Fruit fly (Drosophila melanogaster) whole organism, embryonic: ENCODE measurements around the gene CG34149.
A peak's percentile ranks its signal among the peaks of the same experiment; 100 is the strongest.

Experiments
- CG12236 ChIP-seq: fragments of 200-800 bp; sonication (Bioruptor generic); optimal IDR thresholded peaks from 2 replicates; lab custom pipeline; 2016; ENCODE audit warnings: missing biosample characterization, missing genetic modification characterization
- CG12299 ChIP-seq: fragments of 200-800 bp; sonication (Bioruptor generic); optimal IDR thresholded peaks from 2 replicates; lab custom pipeline; 2018; ENCODE audit warnings: missing biosample characterization, mild to moderate bottlenecking, missing genetic modification characterization
- CG12659 ChIP-seq: fragments of 200-800 bp; sonication (Bioruptor generic); optimal IDR thresholded peaks from 3 replicates; lab custom pipeline; 2017; ENCODE audit warnings: mild to moderate bottlenecking, missing biosample characterization, missing genetic modification reagents, missing genetic modification characterization
- CG15269 ChIP-seq: fragments of 200-800 bp; sonication (Bioruptor generic); optimal IDR thresholded peaks from 2 replicates; lab custom pipeline; 2018; ENCODE audit warnings: missing biosample characterization, mild to moderate bottlenecking, missing genetic modification characterization, moderate library complexity
- CG16779 ChIP-seq: fragments of 200-800 bp; sonication (Bioruptor generic); IDR thresholded peaks from 2 replicates; pipeline ENCODE4 v1.3.6; 2022; ENCODE audit warnings: missing biosample characterization, missing genetic modification characterization
- CG17568 ChIP-seq: fragments of 200-800 bp; sonication (Bioruptor generic); optimal IDR thresholded peaks from 2 replicates; lab custom pipeline; 2018; ENCODE audit warnings: missing biosample characterization, mild to moderate bottlenecking, missing genetic modification characterization, moderate library complexity
- CG18764 ChIP-seq: fragments of 200-800 bp; sonication (Bioruptor generic); optimal IDR thresholded peaks from 3 replicates; lab custom pipeline; 2016; ENCODE audit warnings: missing biosample characterization, missing genetic modification characterization
- CG4282 ChIP-seq: fragments of 200-800 bp; sonication (Bioruptor generic); optimal IDR thresholded peaks from 2 replicates; lab custom pipeline; 2016; ENCODE audit warnings: missing biosample characterization, missing genetic modification characterization
- CG4424 ChIP-seq: fragments of 200-800 bp; sonication (Bioruptor generic); optimal IDR thresholded peaks from 3 replicates; lab custom pipeline; 2016; ENCODE audit warnings: missing biosample characterization, missing genetic modification characterization
- CG6175 ChIP-seq: fragments of 200-800 bp; sonication (Bioruptor generic); IDR thresholded peaks from 3 replicates; pipeline ENCODE4 v1.3.6; 2022; ENCODE audit warnings: missing biosample characterization, missing genetic modification characterization
- CG6683 ChIP-seq: fragments of 200-800 bp; sonication (Bioruptor generic); optimal IDR thresholded peaks from 2 replicates; lab custom pipeline; 2017; ENCODE audit warnings: missing biosample characterization, mild to moderate bottlenecking, missing genetic modification characterization, missing genetic modification reagents
- CG7357 ChIP-seq: fragments of 200-800 bp; sonication (Bioruptor generic); IDR thresholded peaks from 3 replicates; pipeline ENCODE4 v1.3.6; 2022; ENCODE audit warnings: missing biosample characterization, missing genetic modification characterization
- CG7786 ChIP-seq: fragments of 200-800 bp; sonication (Bioruptor generic); optimal IDR thresholded peaks from 2 replicates; lab custom pipeline; 2016; ENCODE audit warnings: missing biosample characterization, missing genetic modification characterization
- CG7928 ChIP-seq: fragments of 200-800 bp; sonication (Bioruptor generic); optimal IDR thresholded peaks from 2 replicates; lab custom pipeline; 2017; ENCODE audit warnings: missing biosample characterization, mild to moderate bottlenecking, missing genetic modification characterization
- CG7963 ChIP-seq: fragments of 200-800 bp; sonication (Bioruptor generic); IDR thresholded peaks from 3 replicates; pipeline ENCODE4 v1.3.6; 2022; ENCODE audit warnings: missing biosample characterization, missing genetic modification characterization; ENCODE audit not compliant: partially characterized antibody
- Dll ChIP-seq: fragments of 200-800 bp; sonication (Bioruptor generic); IDR thresholded peaks from 4 replicates; pipeline ENCODE4 v1.3.6; 2022; ENCODE audit warnings: missing biosample characterization, missing genetic modification characterization; ENCODE audit not compliant: partially characterized antibody
- Doc2 ChIP-seq: fragments of 200-800 bp; sonication (Bioruptor generic); IDR thresholded peaks from 2 replicates; pipeline ENCODE4 v1.3.6; 2022; ENCODE audit warnings: missing biosample characterization, missing genetic modification characterization
- Dp ChIP-seq: fragments of 200-800 bp; sonication (Bioruptor generic); optimal IDR thresholded peaks from 2 replicates; lab custom pipeline; 2018; ENCODE audit warnings: missing biosample characterization, mild to moderate bottlenecking, missing genetic modification characterization, moderate library complexity
- Fer3 ChIP-seq: fragments of 200-800 bp; sonication (Bioruptor generic); optimal IDR thresholded peaks from 2 replicates; lab custom pipeline; 2018; ENCODE audit warnings: missing biosample characterization, mild to moderate bottlenecking, missing genetic modification characterization, moderate library complexity
- GATAe ChIP-seq: fragments of 200-800 bp; sonication (Bioruptor generic); conservative IDR thresholded peaks from 2 replicates; pipeline ENCODE4 v1.3.6; 2022; ENCODE audit warnings: missing biosample characterization, missing genetic modification characterization
- H2.0 ChIP-seq: fragments of 200-800 bp; sonication (Bioruptor generic); IDR thresholded peaks from 2 replicates; pipeline ENCODE4 v1.3.6; 2022; ENCODE audit warnings: missing biosample characterization, missing genetic modification characterization
- HmgZ ChIP-seq: fragments of 200-800 bp; sonication (Bioruptor generic); optimal IDR thresholded peaks from 2 replicates; lab custom pipeline; 2018; ENCODE audit warnings: missing biosample characterization, mild to moderate bottlenecking, missing genetic modification characterization
- Mes4 ChIP-seq: fragments of 200-800 bp; sonication (Bioruptor generic); optimal IDR thresholded peaks from 2 replicates; lab custom pipeline; 2016; ENCODE audit warnings: missing biosample characterization, missing genetic modification characterization
- NFAT ChIP-seq: fragments of 200-800 bp; sonication (Bioruptor generic); IDR thresholded peaks from 2 replicates; pipeline ENCODE4 v1.3.6; 2022; ENCODE audit warnings: missing biosample characterization, missing genetic modification characterization
- NK7.1 ChIP-seq: fragments of 200-800 bp; sonication (Bioruptor generic); optimal IDR thresholded peaks from 3 replicates; lab custom pipeline; 2016; ENCODE audit warnings: missing biosample characterization, missing genetic modification characterization
- Side ChIP-seq: fragments of 200-800 bp; sonication (Bioruptor generic); optimal IDR thresholded peaks from 2 replicates; lab custom pipeline; 2016; ENCODE audit warnings: missing biosample characterization, missing genetic modification characterization
- abd-A ChIP-seq: fragments of 200-800 bp; sonication (Bioruptor generic); optimal IDR thresholded peaks from 3 replicates; lab custom pipeline; 2019; ENCODE audit warnings: missing biosample characterization, mild to moderate bottlenecking, missing genetic modification characterization, moderate library complexity
- corto ChIP-seq: fragments of 200-800 bp; sonication (Bioruptor generic); optimal IDR thresholded peaks from 2 replicates; lab custom pipeline; 2016; ENCODE audit warnings: missing biosample characterization, mild to moderate bottlenecking, missing genetic modification characterization, moderate library complexity
- da ChIP-seq: fragments of 200-800 bp; sonication (Bioruptor generic); optimal IDR thresholded peaks from 2 replicates; lab custom pipeline; 2016; ENCODE audit warnings: missing biosample characterization, missing genetic modification characterization
- fru ChIP-seq: fragments of >200 bp; optimal IDR thresholded peaks from 2 replicates; lab custom pipeline; 2017
- gem ChIP-seq: fragments of 200-800 bp; sonication (Bioruptor generic); optimal IDR thresholded peaks from 2 replicates; lab custom pipeline; 2019; ENCODE audit warnings: missing biosample characterization, mild to moderate bottlenecking, missing genetic modification characterization, moderate library complexity
- gsb ChIP-seq: fragments of 200-800 bp; sonication (Bioruptor generic); IDR thresholded peaks from 2 replicates; pipeline ENCODE4 v1.3.6; 2022; ENCODE audit warnings: missing biosample characterization, missing genetic modification characterization
- inv ChIP-seq: fragments of 200-800 bp; sonication (Bioruptor generic); IDR thresholded peaks from 2 replicates; pipeline ENCODE4 v1.3.6; 2022; ENCODE audit warnings: missing biosample characterization, missing genetic modification characterization; ENCODE audit not compliant: partially characterized antibody
- jigr1 ChIP-seq: fragments of 200-800 bp; sonication (Bioruptor generic); IDR thresholded peaks from 3 replicates; pipeline ENCODE4 v1.3.6; 2022; ENCODE audit warnings: missing biosample characterization, missing genetic modification characterization
- mirr ChIP-seq: fragments of 200-800 bp; sonication (Bioruptor generic); optimal IDR thresholded peaks from 3 replicates; lab custom pipeline; 2018; ENCODE audit warnings: missing biosample characterization, mild to moderate bottlenecking, missing genetic modification characterization
- nerfin-2 ChIP-seq: fragments of 200-800 bp; sonication (Bioruptor generic); IDR thresholded peaks from 2 replicates; pipeline ENCODE4 v1.3.6; 2022; ENCODE audit warnings: missing biosample characterization, missing genetic modification characterization; ENCODE audit not compliant: partially characterized antibody
- odd ChIP-seq: fragments of 200-800 bp; sonication (Bioruptor generic); optimal IDR thresholded peaks from 2 replicates; lab custom pipeline; 2017; ENCODE audit warnings: missing biosample characterization, mild to moderate bottlenecking, missing genetic modification characterization
- pan ChIP-seq, 4 experiments: fragments of >200 bp in 3 of 4; fragments of 200-800 bp in 1 of 4; sonication (Bioruptor generic) in 1 of 4; optimal IDR thresholded peaks in 3 of 4; IDR thresholded peaks in 1 of 4; 2 replicates each; pipeline versions ENCODE4 v1.3.6 to Lab custom; 2017 to 2022; ENCODE audit warnings: missing biosample characterization in 2 of 4, missing genetic modification characterization in 2 of 4, mixed read lengths in 1 of 4
- phol ChIP-seq: fragments of 200-800 bp; sonication (Bioruptor generic); optimal IDR thresholded peaks from 3 replicates; lab custom pipeline; 2018; ENCODE audit warnings: missing biosample characterization, mild to moderate bottlenecking, missing genetic modification characterization, moderate library complexity
- sc ChIP-seq, 3 experiments: fragments of >200 bp in 2 of 3; fragments of 200-800 bp in 1 of 3; sonication (Bioruptor generic) in 1 of 3; optimal IDR thresholded peaks; 2 replicates in 2 of 3; 3 replicates in 1 of 3; lab custom pipeline; 2017; ENCODE audit warnings: mild to moderate bottlenecking in 1 of 3, missing biosample characterization in 1 of 3, missing genetic modification characterization in 1 of 3, missing genetic modification reagents in 1 of 3
- scrt ChIP-seq: fragments of 200-800 bp; sonication (Bioruptor generic); optimal IDR thresholded peaks from 2 replicates; lab custom pipeline; 2018; ENCODE audit warnings: missing biosample characterization, mild to moderate bottlenecking, missing genetic modification characterization, moderate library complexity
- sens-2 ChIP-seq: fragments of 200-800 bp; sonication (Bioruptor generic); IDR thresholded peaks from 2 replicates; pipeline ENCODE4 v1.3.6; 2022; ENCODE audit warnings: missing biosample characterization, missing genetic modification characterization
- sima ChIP-seq: fragments of 200-800 bp; sonication (Bioruptor generic); optimal IDR thresholded peaks from 2 replicates; lab custom pipeline; 2016; ENCODE audit warnings: missing biosample characterization, missing genetic modification characterization
- sna ChIP-seq: fragments of 200-800 bp; sonication (Bioruptor generic); IDR thresholded peaks from 2 replicates; pipeline ENCODE4 v1.3.6; 2022; ENCODE audit warnings: missing biosample characterization, missing genetic modification characterization; ENCODE audit not compliant: partially characterized antibody
- ttk ChIP-seq: fragments of 200-800 bp; sonication (Bioruptor generic); IDR thresholded peaks from 2 replicates; pipeline ENCODE4 v2.1.2; 2022; ENCODE audit warnings: missing biosample characterization, missing genetic modification characterization
- wdn ChIP-seq: fragments of 200-800 bp; sonication (Bioruptor generic); IDR thresholded peaks from 2 replicates; pipeline ENCODE4 v1.3.6; 2022; ENCODE audit warnings: missing biosample characterization, missing genetic modification characterization
- wek ChIP-seq: fragments of 200-800 bp; sonication (Bioruptor generic); optimal IDR thresholded peaks from 3 replicates; lab custom pipeline; 2018; ENCODE audit warnings: missing biosample characterization, mild to moderate bottlenecking, missing genetic modification characterization, moderate library complexity

CG34149 gene

dm6 chr3R:22351396-22351795 lies 28.5 kb upstream of the CG34149 start, which contains the start of gene rdhB:
rdhB (plus strand) TSS chr3R:22351696.
- TF ChIP-seq CG15269 (tag; lab: Kevin White, UChicago) = no peak
- no peak for TF ChIP-seq jigr1 (GFP tag; lab: Robert Waterston, UW)
- TF ChIP-seq corto = no peak
- no peak for TF ChIP-seq H2.0 (GFP tag; lab: Robert Waterston, UW)
- no peak for TF ChIP-seq Mes4
- no peak for TF ChIP-seq CG4424
- TF ChIP-seq CG6175 (GFP tag; lab: Robert Waterston, UW) = no peak
- no peak for TF ChIP-seq CG18764 (GFP tag; lab: Kevin White, UChicago)
- no peak for TF ChIP-seq inv
- no peak for TF ChIP-seq scrt (GFP tag; lab: Kevin White, UChicago)
- no peak for TF ChIP-seq Doc2 (GFP tag; lab: Robert Waterston, UW)
- TF ChIP-seq CG16779 (GFP tag; lab: Robert Waterston, UW) = no peak
- no peak for TF ChIP-seq NK7.1 (GFP tag; lab: Kevin White, UChicago)
- no peak for TF ChIP-seq CG6683 (GFP tag; lab: Kevin White, UChicago)
- TF ChIP-seq fru (lab: Kevin White, UChicago) = no peak
- TF ChIP-seq Side (GFP tag; lab: Kevin White, UChicago) = no peak
- TF ChIP-seq, all 482 proteins: peak for 0

- peak; percentile 73 for TF ChIP-seq phol (tag; lab: Kevin White, UChicago)
- TF ChIP-seq NFAT (GFP tag; lab: Robert Waterston, UW) = peak; percentile 61
- peak; percentile 92 for TF ChIP-seq HmgZ (tag; lab: Kevin White, UChicago)
- TF ChIP-seq CG12236 = no peak
- no peak for TF ChIP-seq Fer3 (tag; lab: Kevin White, UChicago)
- TF ChIP-seq CG7786 = peak; percentile 52
- no peak for TF ChIP-seq pan (optimal IDR thresholded peaks at IDR 0.05; lab: Kevin White, UChicago)
- TF ChIP-seq pan (GFP tag; optimal IDR thresholded peaks at IDR 0.05 in 1 of 2, IDR thresholded peaks at IDR 0.05 in 1 of 2) = peak in 1 of 2 experiments; percentile 7
- TF ChIP-seq sna (GFP tag; lab: Robert Waterston, UW) = peak; percentile 95
- no peak for TF ChIP-seq ttk (GFP tag; lab: Robert Waterston, UW)
- peak; percentile 16 for TF ChIP-seq abd-A (tag; lab: Kevin White, UChicago)
- no peak for TF ChIP-seq GATAe (GFP tag; lab: Robert Waterston, UW)
- no peak for TF ChIP-seq gsb (GFP tag; lab: Robert Waterston, UW)
- TF ChIP-seq CG7963 (GFP tag; lab: Robert Waterston, UW) = peak; percentile 78
- peak; percentile 35 for TF ChIP-seq odd (GFP tag; lab: Kevin White, UChicago)
- TF ChIP-seq wdn = no peak
- no peak for TF ChIP-seq sc (optimal IDR thresholded peaks at IDR 0.05; lab: Kevin White, UChicago)
- no peak for TF ChIP-seq sc (GFP tag; optimal IDR thresholded peaks at IDR 0.05; lab: Kevin White, UChicago)
- TF ChIP-seq nerfin-2 (GFP tag; lab: Robert Waterston, UW) = peak; percentile 59; the same call in 1 of the 2 replicates
- TF ChIP-seq Dll (GFP tag; lab: Robert Waterston, UW) = peak; percentile 95
- TF ChIP-seq mirr = no peak
- TF ChIP-seq CG7928 = peak; percentile 97
- peak; percentile 16 for TF ChIP-seq gem (tag; lab: Kevin White, UChicago)
- no peak for TF ChIP-seq sima (GFP tag; lab: Kevin White, UChicago)
- TF ChIP-seq CG7357 (GFP tag; lab: Robert Waterston, UW) = no peak
- no peak for TF ChIP-seq da (GFP tag; lab: Kevin White, UChicago)
- TF ChIP-seq wek (GFP tag; lab: Kevin White, UChicago) = no peak
- peak; percentile 5 for TF ChIP-seq CG17568 (GFP tag; lab: Kevin White, UChicago)
- TF ChIP-seq CG12299 (tag; lab: Kevin White, UChicago) = no peak
- no peak for TF ChIP-seq sens-2 (GFP tag; lab: Robert Waterston, UW)
- peak; percentile 19 for TF ChIP-seq CG4282
- TF ChIP-seq CG16779 (GFP tag; lab: Robert Waterston, UW) = no peak
- TF ChIP-seq CG12659 (GFP tag; lab: Kevin White, UChicago) = peak; percentile 80
- peak; percentile 100 for TF ChIP-seq Dp (GFP tag; lab: Kevin White, UChicago)
These were observed 23.2 kb upstream of the CG34149 start, which contains the start of gene Sar1 for dm6 chr3R:22356464-22357410. Sar1 (plus strand) TSS chr3R:22356685.
